Worm (Caenorhabditis elegans): ENCODE data around the gene spin-2.

The spin-2 gene

ce11 chrIV:13080185-13080584 is 6.6 kb upstream of the spin-2 start (continued):
- TF ChIP-seq vab-15 (tag; optimal IDR thresholded peaks at IDR 0.05) (no peak), sox-4 (tag; optimal IDR thresholded peaks at IDR 0.05) (no peak), dpl-1 (GFP tag; optimal IDR thresholded peaks at IDR 0.05) (no peak), F16B12.6 (tag; optimal IDR thresholded peaks at IDR 0.05) (no peak), dsc-1 (tag; optimal IDR thresholded peaks at IDR 0.05) (no peak), C04F5.9 (tag; optimal IDR thresholded peaks at IDR 0.05) (no peak), efl-3 (GFP tag; optimal IDR thresholded peaks at IDR 0.05) (no peak), hlh-4 (tag; optimal IDR thresholded peaks at IDR 0.05) (no peak), xbp-1 (tag; optimal IDR thresholded peaks at IDR 0.05) (no peak), ztf-4 (tag; optimal IDR thresholded peaks at IDR 0.05) (no peak), mep-1 (tag; optimal IDR thresholded peaks at IDR 0.05) (no peak), ceh-8 (GFP tag; optimal IDR thresholded peaks at IDR 0.05) (no peak), snpc-4 (tag; optimal IDR thresholded peaks at IDR 0.05) (no peak), zag-1 (tag; optimal IDR thresholded peaks at IDR 0.05) (no peak), ama-1 (optimal IDR thresholded peaks at IDR 0.05) (no peak), C16A3.4 (tag; optimal IDR thresholded peaks at IDR 0.05) (no peak), tlp-1 (tag; optimal IDR thresholded peaks at IDR 0.05) (no peak), blmp-1 (tag; optimal IDR thresholded peaks at IDR 0.05) (peak; percentile 39), lin-15B (tag; optimal IDR thresholded peaks at IDR 0.05) (no peak), pax-3 (tag; optimal IDR thresholded peaks at IDR 0.05) (no peak), mef-2 (tag; optimal IDR thresholded peaks at IDR 0.05) (no peak), pag-3 (tag; optimal IDR thresholded peaks at IDR 0.05; ENCODE audit: borderline replicate concordance, insufficient read depth) (no peak), unc-62 (GFP tag; optimal IDR thresholded peaks at IDR 0.05) (no peak), mdl-1 (tag; optimal IDR thresholded peaks at IDR 0.05) (no peak), unc-98 (GFP tag; IDR thresholded peaks at IDR 0.05) (no peak), nhr-19 (GFP tag; conservative IDR thresholded peaks at IDR 0.05) (peak; percentile 40; the same call in 1 of the 2 replicates), isw-1 (GFP tag; IDR thresholded peaks at IDR 0.05) (no peak), nhr-20 (tag; optimal IDR thresholded peaks at IDR 0.05) (peak; percentile 47), aha-1 (tag; optimal IDR thresholded peaks at IDR 0.05) (no peak), alr-1 (tag; optimal IDR thresholded peaks at IDR 0.05; ENCODE audit: borderline replicate concordance) (no peak), egl-13 (tag; optimal IDR thresholded peaks at IDR 0.05) (no peak), ztf-11 (tag; optimal IDR thresholded peaks at IDR 0.05) (no peak), lin-39 (tag; optimal IDR thresholded peaks at IDR 0.05) (no peak), nhr-90 (tag; optimal IDR thresholded peaks at IDR 0.05; ENCODE audit: poor library complexity) (peak; percentile 41), ceh-88 (GFP tag; IDR thresholded peaks at IDR 0.05) (no peak), egl-27 (tag; optimal IDR thresholded peaks at IDR 0.05) (no peak), Y116A8C.19 (tag; optimal IDR thresholded peaks at IDR 0.05; ENCODE audit: borderline replicate concordance) (no peak), nhr-28 (tag; optimal IDR thresholded peaks at IDR 0.05) (no peak), unc-130 (tag; optimal IDR thresholded peaks at IDR 0.05) (no peak), jun-1 (tag; optimal IDR thresholded peaks at IDR 0.05) (no peak), ets-5 (GFP tag; IDR thresholded peaks at IDR 0.05) (no peak), sup-37 (GFP tag; optimal IDR thresholded peaks at IDR 0.05) (no peak), swsn-7 (tag; optimal IDR thresholded peaks at IDR 0.05) (no peak), nhr-84 (tag; optimal IDR thresholded peaks at IDR 0.05) (no peak)

ce11 chrIV:13080861-13081260 is 5.9 kb upstream of the spin-2 start:
- TF ChIP-seq blmp-1 (tag; optimal IDR thresholded peaks at IDR 0.05) = peak; percentile 45
- no peak for TF ChIP-seq efl-1 (optimal IDR thresholded peaks at IDR 0.05)
- TF ChIP-seq efl-1 (GFP tag; optimal IDR thresholded peaks at IDR 0.05 in 1 of 2) = peak in 1 of 2 experiments; percentile 10
- no peak for TF ChIP-seq lin-35 (GFP tag; optimal IDR thresholded peaks at IDR 0.05)

All from whole organism, L1 larva.